Worm (Caenorhabditis elegans): ENCODE data around the gene cox-18.

cox-18 gene

ce11 chrIV:1067430-1067829, 29.8 kb upstream of the cox-18 start, which contains the start of gene znf-782 (continued):
- TF ChIP-seq nhr-6 (tag; optimal IDR thresholded peaks at IDR 0.05): no peak

DNA sequence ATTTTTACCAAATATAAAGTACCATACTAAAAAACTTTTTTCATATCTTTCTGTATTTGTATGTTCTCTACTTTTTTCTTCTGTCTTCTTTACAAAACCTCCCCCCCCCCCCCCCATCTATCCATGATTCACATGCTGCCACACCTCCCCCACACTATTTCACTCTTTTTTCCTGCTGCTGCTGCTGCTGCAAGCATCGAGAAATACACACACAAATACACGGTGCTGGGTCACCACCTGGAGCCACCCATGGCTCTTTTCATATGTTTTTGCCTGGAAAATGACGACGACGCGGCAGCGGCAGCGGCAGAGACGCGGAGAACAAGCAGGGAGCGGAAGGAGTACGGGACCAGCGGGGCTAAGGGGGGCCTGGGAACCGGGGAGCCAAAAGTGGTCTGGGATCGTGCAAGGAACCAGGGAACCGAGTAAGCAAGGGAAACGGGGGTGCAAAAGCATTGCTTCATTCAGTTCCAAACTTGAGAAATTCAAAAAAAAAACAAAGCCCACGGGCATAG, 28.5 kb upstream of the cox-18 start:
- no peak for TF ChIP-seq dmd-4 (tag; optimal IDR thresholded peaks at IDR 0.05)
- no peak for TF ChIP-seq C34F6.9 (tag; optimal IDR thresholded peaks at IDR 0.05)
- no peak for TF ChIP-seq lin-13 (GFP tag; optimal IDR thresholded peaks at IDR 0.05)
- no peak for TF ChIP-seq unc-39 (tag; optimal IDR thresholded peaks at IDR 0.05)
- TF ChIP-seq nhr-25 (tag; optimal IDR thresholded peaks at IDR 0.05): no peak
- no peak for TF ChIP-seq ceh-82 (tag; optimal IDR thresholded peaks at IDR 0.05)
- TF ChIP-seq peb-1 (tag; optimal IDR thresholded peaks at IDR 0.05): no peak
- no peak for TF ChIP-seq unc-55 (GFP tag; optimal IDR thresholded peaks at IDR 0.05)
- TF ChIP-seq egl-27 (tag; optimal IDR thresholded peaks at IDR 0.05): no peak
- no peak for TF ChIP-seq ztf-4 (tag; optimal IDR thresholded peaks at IDR 0.05)
- no peak for TF ChIP-seq ztf-11 (tag; optimal IDR thresholded peaks at IDR 0.05)
- TF ChIP-seq blmp-1 (tag; optimal IDR thresholded peaks at IDR 0.05; ENCODE audit: insufficient read depth): no peak
- TF ChIP-seq fos-1 (tag; optimal IDR thresholded peaks at IDR 0.05): no peak
- TF ChIP-seq crh-2 (tag; optimal IDR thresholded peaks at IDR 0.05): no peak
- no peak for TF ChIP-seq gmeb-1 (tag; optimal IDR thresholded peaks at IDR 0.05)

DNA sequence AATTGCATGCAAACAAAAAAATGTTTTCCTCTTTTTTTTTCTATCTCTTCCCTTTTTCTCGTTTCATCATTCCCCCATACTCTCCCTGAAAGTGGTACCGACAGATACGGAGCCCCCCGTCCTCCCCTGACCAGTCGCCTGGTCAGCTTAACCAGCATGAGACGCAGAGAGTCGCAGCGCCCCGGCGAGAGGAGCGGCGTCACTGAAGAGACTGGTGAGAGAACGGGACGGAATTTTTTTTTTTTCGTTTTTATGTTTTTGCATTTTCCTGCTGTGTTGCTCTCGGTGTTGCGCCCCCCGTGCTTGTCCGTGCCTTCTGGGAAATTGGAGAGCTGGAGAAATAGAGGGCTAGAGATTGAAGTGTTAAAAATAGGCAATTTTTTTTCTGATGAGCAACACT, 26.9 kb upstream of the cox-18 start:
- TF ChIP-seq dmd-4 (tag; optimal IDR thresholded peaks at IDR 0.05): no peak
- peak; percentile 57 for TF ChIP-seq gmeb-1 (tag; optimal IDR thresholded peaks at IDR 0.05)
- peak; percentile 100 for TF ChIP-seq F13H6.1 (tag; optimal IDR thresholded peaks at IDR 0.05)
- TF ChIP-seq crh-2 (tag; optimal IDR thresholded peaks at IDR 0.05): peak; percentile 52
- TF ChIP-seq sma-3 (GFP tag; optimal IDR thresholded peaks at IDR 0.05): no peak
- TF ChIP-seq elt-3 (tag; optimal IDR thresholded peaks at IDR 0.05): no peak
- TF ChIP-seq nhr-25 (tag; optimal IDR thresholded peaks at IDR 0.05): no peak
- TF ChIP-seq nhr-129 (tag; optimal IDR thresholded peaks at IDR 0.05): peak; percentile 73
- peak; percentile 87 for TF ChIP-seq mdl-1 (tag; optimal IDR thresholded peaks at IDR 0.05)
- TF ChIP-seq lsy-2 (tag; optimal IDR thresholded peaks at IDR 0.05): peak; percentile 42 to 91
- TF ChIP-seq C34F6.9 (tag; optimal IDR thresholded peaks at IDR 0.05): peak; percentile 83
- peak; percentile 86 for TF ChIP-seq fos-1 (tag; optimal IDR thresholded peaks at IDR 0.05)
- TF ChIP-seq mbf-1 (tag; optimal IDR thresholded peaks at IDR 0.05): no peak
- peak; percentile 96 for TF ChIP-seq zag-1 (tag; optimal IDR thresholded peaks at IDR 0.05)
- TF ChIP-seq egl-27 (tag; optimal IDR thresholded peaks at IDR 0.05): peak; percentile 81
- TF ChIP-seq snpc-4 (tag; optimal IDR thresholded peaks at IDR 0.05): peak; percentile 52
- peak; percentile 95 for TF ChIP-seq sma-9 (GFP tag; optimal IDR thresholded peaks at IDR 0.05)
- no peak for TF ChIP-seq sma-9 (tag; optimal IDR thresholded peaks at IDR 0.05)
- TF ChIP-seq ztf-11 (tag; optimal IDR thresholded peaks at IDR 0.05): no peak
- no peak for TF ChIP-seq lin-39 (tag; optimal IDR thresholded peaks at IDR 0.05)
- peak; percentile 82 for TF ChIP-seq sem-4 (tag; optimal IDR thresholded peaks at IDR 0.05)
- peak; percentile 15 for TF ChIP-seq nhr-77 (tag; optimal IDR thresholded peaks at IDR 0.05)
- no peak for TF ChIP-seq unc-39 (tag; optimal IDR thresholded peaks at IDR 0.05)
- TF ChIP-seq nhr-21 (tag; optimal IDR thresholded peaks at IDR 0.05): peak; percentile 67
- TF ChIP-seq alr-1 (tag; optimal IDR thresholded peaks at IDR 0.05): no peak
- peak; percentile 81 for TF ChIP-seq mab-5 (tag; optimal IDR thresholded peaks at IDR 0.05)
- peak; percentile 85 for TF ChIP-seq lin-11 (tag; optimal IDR thresholded peaks at IDR 0.05)
- TF ChIP-seq unc-62 (GFP tag; optimal IDR thresholded peaks at IDR 0.05): peak; percentile 22
- peak; percentile 96 for TF ChIP-seq unc-55 (GFP tag; optimal IDR thresholded peaks at IDR 0.05)
- peak; percentile 63 for TF ChIP-seq lin-13 (GFP tag; optimal IDR thresholded peaks at IDR 0.05)
- peak; percentile 4 for TF ChIP-seq ztf-4 (tag; optimal IDR thresholded peaks at IDR 0.05)
- TF ChIP-seq ama-1 (optimal IDR thresholded peaks at IDR 0.05): no peak
- peak; percentile 58 for TF ChIP-seq ceh-82 (tag; optimal IDR thresholded peaks at IDR 0.05)
- TF ChIP-seq R02D3.7 (tag; optimal IDR thresholded peaks at IDR 0.05): peak; percentile 9
- peak; percentile 45 for TF ChIP-seq nhr-11 (tag; optimal IDR thresholded peaks at IDR 0.05)

ce11 chrIV:1074069-1074468, 23.2 kb upstream of the cox-18 start:
- TF ChIP-seq zag-1 (tag; optimal IDR thresholded peaks at IDR 0.05) (no peak), C34F6.9 (tag; optimal IDR thresholded peaks at IDR 0.05) (no peak), ceh-82 (tag; optimal IDR thresholded peaks at IDR 0.05) (no peak), nhr-10 (tag; optimal IDR thresholded peaks at IDR 0.05) (no peak), lin-39 (tag; optimal IDR thresholded peaks at IDR 0.05) (no peak), ztf-4 (tag; optimal IDR thresholded peaks at IDR 0.05) (no peak), fos-1 (tag; optimal IDR thresholded peaks at IDR 0.05) (no peak), snpc-4 (tag; optimal IDR thresholded peaks at IDR 0.05) (no peak), unc-62 (GFP tag; optimal IDR thresholded peaks at IDR 0.05) (no peak), unc-55 (GFP tag; optimal IDR thresholded peaks at IDR 0.05) (no peak), mbf-1 (tag; optimal IDR thresholded peaks at IDR 0.05) (no peak), skn-1 (tag; optimal IDR thresholded peaks at IDR 0.05) (no peak)

Data from whole organism, L2 larva.